Fruit fly (Drosophila melanogaster): ENCODE measurements around the gene CG13857.

Gene CG13857

DNA sequence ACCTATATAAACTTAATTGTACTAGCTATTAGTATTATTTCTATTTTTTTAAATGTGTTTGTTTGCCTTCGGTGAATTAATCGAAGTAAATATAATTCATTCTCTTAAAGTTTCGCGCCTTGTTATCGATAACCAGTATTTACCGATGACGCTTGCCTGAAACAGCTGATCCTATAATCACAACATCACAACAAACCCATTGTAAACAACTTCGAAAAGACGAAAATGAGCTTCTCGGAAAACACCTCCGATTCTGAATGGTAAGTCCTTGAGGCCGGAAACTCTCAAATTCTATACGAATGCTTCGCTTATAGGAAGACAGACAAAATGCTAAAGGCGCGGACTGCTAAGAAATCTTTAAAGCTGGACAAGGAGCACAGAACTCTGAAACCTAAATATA is 14.0 kb downstream of the CG13857 start, which contains the start of gene CG34149:
CG34149 (plus strand) TSS at position 187 of the 400 bp plus-strand sequence.
- TF ChIP-seq Dref (GFP tag; IDR thresholded peaks at IDR 0.05) (peak; percentile 63), TFAM (GFP tag; optimal IDR thresholded peaks at IDR 0.05) (no peak), CG11398 (GFP tag; optimal IDR thresholded peaks at IDR 0.05) (no peak), nerfin-2 (GFP tag; IDR thresholded peaks at IDR 0.05; ENCODE audit: partially characterized antibody) (peak; percentile 58), E2f2 (GFP tag; IDR thresholded peaks at IDR 0.05) (peak; percentile 84), ase (GFP tag; IDR thresholded peaks at IDR 0.05) (no peak), phol (tag; optimal IDR thresholded peaks at IDR 0.05) (no peak), zen2 (GFP tag; IDR thresholded peaks at IDR 0.05; ENCODE audit: partially characterized antibody) (peak; percentile 41; the same call in 2 of the 3 replicates), Scr (GFP tag; IDR thresholded peaks at IDR 0.05; ENCODE audit: partially characterized antibody) (peak; percentile 59), crp (GFP tag; optimal IDR thresholded peaks at IDR 0.05) (peak in 1 of 2 experiments; percentile 84), Six4 (GFP tag; optimal IDR thresholded peaks at IDR 0.05) (no peak), Abd-B (GFP tag; optimal IDR thresholded peaks at IDR 0.05) (no peak), CG4424 (GFP tag; optimal IDR thresholded peaks at IDR 0.05) (no peak), B-H2 (GFP tag; optimal IDR thresholded peaks at IDR 0.05) (no peak), CG34224 (GFP tag; IDR thresholded peaks at IDR 0.05; ENCODE audit: partially characterized antibody) (peak; percentile 53; the same call in 1 of the 3 replicates), lilli (GFP tag; optimal IDR thresholded peaks at IDR 0.05) (no peak), gce (GFP tag; IDR thresholded peaks at IDR 0.05) (no peak), Dll (GFP tag; IDR thresholded peaks at IDR 0.05; ENCODE audit: partially characterized antibody) (peak; percentile 71; the same call in 3 of the 4 replicates), CG2129 (GFP tag; IDR thresholded peaks at IDR 0.05; ENCODE audit: partially characterized antibody) (no peak), Doc3 (GFP tag; IDR thresholded peaks at IDR 0.05; ENCODE audit: partially characterized antibody) (0 out of 3 replicates have a peak, but pooled peaks have one; percentile 19), D (optimal IDR thresholded peaks at IDR 0.05) (no peak), D (GFP tag; optimal IDR thresholded peaks at IDR 0.05) (no peak), CG17568 (GFP tag; optimal IDR thresholded peaks at IDR 0.05) (no peak), BEAF-32 (GFP tag; optimal IDR thresholded peaks at IDR 0.05) (peak; percentile 31), sna (GFP tag; IDR thresholded peaks at IDR 0.05; ENCODE audit: partially characterized antibody) (peak; percentile 47), ato (GFP tag; IDR thresholded peaks at IDR 0.05; ENCODE audit: partially characterized antibody) (peak; percentile 34; the same call in 1 of the 2 replicates), Adf1 (GFP tag; IDR thresholded peaks at IDR 0.05) (no peak), disco-r (GFP tag; optimal IDR thresholded peaks at IDR 0.05) (no peak), pzg (GFP tag; optimal IDR thresholded peaks at IDR 0.05) (peak; percentile 28), Eip74EF (GFP tag; optimal IDR thresholded peaks at IDR 0.05) (no peak), CG11093 (GFP tag; IDR thresholded peaks at IDR 0.05) (no peak), stwl (tag; optimal IDR thresholded peaks at IDR 0.05) (peak; percentile 48), CG2116 (GFP tag; optimal IDR thresholded peaks at IDR 0.05) (peak; percentile 18), Chrac-16 (GFP tag; optimal IDR thresholded peaks at IDR 0.05) (no peak), HLH4C (GFP tag; IDR thresholded peaks at IDR 0.05; ENCODE audit: partially characterized antibody) (peak; percentile 74), MTF-1 (GFP tag; optimal IDR thresholded peaks at IDR 0.05; ENCODE audit: borderline replicate concordance) (no peak), Sin3A (optimal IDR thresholded peaks at IDR 0.05) (no peak), ranshi (GFP tag; IDR thresholded peaks at IDR 0.05) (no peak), Bgb (GFP tag; IDR thresholded peaks at IDR 0.05; ENCODE audit: partially characterized antibody) (peak; percentile 33; the same call in 1 of the 2 replicates), salm (tag; optimal IDR thresholded peaks at IDR 0.05) (no peak), CG5245 (GFP tag; optimal IDR thresholded peaks at IDR 0.05) (no peak), CG3281 (GFP tag; optimal IDR thresholded peaks at IDR 0.05) (no peak), bbx (GFP tag; IDR thresholded peaks at IDR 0.05; ENCODE audit: partially characterized antibody) (peak; percentile 61), CG10543 (GFP tag; optimal IDR thresholded peaks at IDR 0.05) (no peak), unc-4 (GFP tag; IDR thresholded peaks at IDR 0.05; ENCODE audit: partially characterized antibody) (peak; percentile 55), exex (tag; optimal IDR thresholded peaks at IDR 0.05) (no peak), CG4707 (GFP tag; optimal IDR thresholded peaks at IDR 0.05) (no peak), CG7357 (GFP tag; IDR thresholded peaks at IDR 0.05) (no peak), fd3F (GFP tag; optimal IDR thresholded peaks at IDR 0.05) (no peak)
